Worm (Caenorhabditis elegans): ENCODE data around the gene W08F4.10.

DNA sequence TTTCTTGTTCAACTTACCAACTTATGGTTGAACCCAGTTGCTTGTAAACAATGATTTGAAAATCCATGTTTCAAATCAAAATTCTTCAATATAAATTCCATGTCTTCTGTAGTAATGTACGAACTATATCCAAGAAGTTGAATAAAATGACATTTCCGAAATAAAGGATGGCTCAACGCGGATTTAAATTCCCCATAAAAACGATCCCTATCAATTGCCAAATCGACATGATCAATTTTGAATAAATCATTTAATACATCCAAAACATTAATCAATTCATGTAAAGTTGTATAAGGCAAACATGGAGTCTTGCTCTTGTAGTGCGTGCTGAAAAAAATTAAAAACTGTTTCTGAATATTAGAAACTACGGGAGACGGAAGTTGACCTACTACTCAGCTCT lies at the start of gene W08F4.10:
- TF ChIP-seq elt-2 (tag; optimal IDR thresholded peaks at IDR 0.05): no peak
- no peak for TF ChIP-seq tbx-2 (tag; optimal IDR thresholded peaks at IDR 0.05)
- TF ChIP-seq ZK546.5 (tag; optimal IDR thresholded peaks at IDR 0.05): no peak
- no peak for TF ChIP-seq elt-3 (tag; optimal IDR thresholded peaks at IDR 0.05)
- no peak for TF ChIP-seq R02D3.7 (tag; optimal IDR thresholded peaks at IDR 0.05)
- no peak for TF ChIP-seq egl-27 (tag; optimal IDR thresholded peaks at IDR 0.05)
- TF ChIP-seq nhr-237 (tag; optimal IDR thresholded peaks at IDR 0.05): no peak
- TF ChIP-seq nhr-28 (tag; optimal IDR thresholded peaks at IDR 0.05): no peak
- no peak for TF ChIP-seq nhr-11 (tag; optimal IDR thresholded peaks at IDR 0.05)
- TF ChIP-seq jun-1 (tag; optimal IDR thresholded peaks at IDR 0.05): no peak
